Fruit fly (Drosophila melanogaster) whole organism, embryonic: ENCODE results near the gene CG7611.

ENCODE experiments used
- BEAF-32 ChIP-seq: fragments of 200-800 bp; sonication (Bioruptor generic); optimal IDR thresholded peaks from 3 replicates; lab custom pipeline; 2017; ENCODE audit warnings: missing biosample characterization, missing genetic modification characterization, mild to moderate bottlenecking, moderate library complexity, missing genetic modification reagents
- CG12299 ChIP-seq: fragments of 200-800 bp; sonication (Bioruptor generic); optimal IDR thresholded peaks from 2 replicates; lab custom pipeline; 2018; ENCODE audit warnings: missing biosample characterization, mild to moderate bottlenecking, missing genetic modification characterization
- CG1233 ChIP-seq: fragments of 200-800 bp; sonication (Bioruptor generic); optimal IDR thresholded peaks from 4 replicates; lab custom pipeline; 2018; ENCODE audit warnings: missing biosample characterization, mild to moderate bottlenecking, missing genetic modification characterization
- CG14965 ChIP-seq: fragments of 200-800 bp; sonication (Bioruptor generic); optimal IDR thresholded peaks from 2 replicates; lab custom pipeline; 2016; ENCODE audit warnings: missing biosample characterization, missing genetic modification characterization, borderline replicate concordance
- CG17829 ChIP-seq: fragments of 200-800 bp; optimal IDR thresholded peaks from 2 replicates; lab custom pipeline; 2019; ENCODE audit warnings: missing biosample characterization, mild to moderate bottlenecking, missing genetic modification characterization, moderate library complexity
- CG2120 ChIP-seq: fragments of 200-800 bp; sonication (Bioruptor generic); optimal IDR thresholded peaks from 3 replicates; lab custom pipeline; 2016; ENCODE audit warnings: missing biosample characterization, missing genetic modification characterization
- CG2202 ChIP-seq: fragments of 200-800 bp; sonication (Bioruptor generic); optimal IDR thresholded peaks from 2 replicates; lab custom pipeline; 2018; ENCODE audit warnings: missing biosample characterization, mild to moderate bottlenecking, missing genetic modification characterization
- CG31365 ChIP-seq: fragments of 200-800 bp; sonication (Bioruptor generic); optimal IDR thresholded peaks from 2 replicates; lab custom pipeline; 2018; ENCODE audit warnings: missing biosample characterization, mild to moderate bottlenecking, missing genetic modification characterization
- CG3281 ChIP-seq: fragments of 200-800 bp; sonication (Bioruptor generic); optimal IDR thresholded peaks from 3 replicates; lab custom pipeline; 2017; ENCODE audit warnings: missing biosample characterization, mild to moderate bottlenecking, missing genetic modification characterization
- CG33557 ChIP-seq: fragments of 200-800 bp; sonication (Bioruptor generic); optimal IDR thresholded peaks from 2 replicates; lab custom pipeline; 2019; ENCODE audit warnings: missing biosample characterization, mild to moderate bottlenecking, missing genetic modification characterization, moderate library complexity
- CG4854 ChIP-seq: fragments of 200-800 bp; sonication (Bioruptor generic); optimal IDR thresholded peaks from 2 replicates; lab custom pipeline; 2016; ENCODE audit warnings: missing biosample characterization, missing genetic modification characterization, inconsistent platforms
- CG5953 ChIP-seq: fragments of 200-800 bp; sonication (Bioruptor generic); IDR thresholded peaks from 2 replicates; pipeline ENCODE4 v1.3.6; 2022; ENCODE audit warnings: missing biosample characterization, missing genetic modification characterization
- CG6854 ChIP-seq: fragments of 200-800 bp; sonication (Bioruptor generic); optimal IDR thresholded peaks from 3 replicates; lab custom pipeline; 2017; ENCODE audit warnings: missing biosample characterization, mild to moderate bottlenecking, missing genetic modification characterization
- CG7271 ChIP-seq: fragments of 200-800 bp; sonication (Bioruptor generic); optimal IDR thresholded peaks from 2 replicates; lab custom pipeline; 2018; ENCODE audit warnings: missing biosample characterization, mild to moderate bottlenecking, missing genetic modification characterization, moderate library complexity
- CG8290 ChIP-seq, 3 experiments: fragments of 200-800 bp; sonication (Bioruptor generic); optimal IDR thresholded peaks; 2 replicates each; lab custom pipeline; 2016 to 2019; ENCODE audit warnings: missing biosample characterization in 3 of 3, missing genetic modification characterization in 3 of 3, mild to moderate bottlenecking in 2 of 3, moderate library complexity in 1 of 3
- Fer1 ChIP-seq: fragments of 200-800 bp; sonication (Bioruptor generic); optimal IDR thresholded peaks from 2 replicates; lab custom pipeline; 2017; ENCODE audit warnings: missing biosample characterization, mild to moderate bottlenecking, missing genetic modification characterization
- Gsc ChIP-seq: fragments of 200-800 bp; sonication (Bioruptor generic); IDR thresholded peaks from 2 replicates; pipeline ENCODE4 v1.3.6; 2022; ENCODE audit warnings: missing biosample characterization, missing genetic modification characterization
- HmgZ ChIP-seq: fragments of 200-800 bp; sonication (Bioruptor generic); optimal IDR thresholded peaks from 2 replicates; lab custom pipeline; 2018; ENCODE audit warnings: missing biosample characterization, mild to moderate bottlenecking, missing genetic modification characterization
- Hr78 ChIP-seq, 2 experiments: fragments of 200-800 bp in 1 of 2; fragments of >200 bp in 1 of 2; sonication (Bioruptor generic) in 1 of 2; optimal IDR thresholded peaks; 2 replicates each; lab custom pipeline; 2017 to 2019; ENCODE audit warnings: missing biosample characterization in 2 of 2, missing genetic modification characterization in 2 of 2, mild to moderate bottlenecking in 1 of 2, moderate library complexity in 1 of 2
- MBD-R2 ChIP-seq: fragments of 200-800 bp; sonication (Bioruptor generic); IDR thresholded peaks from 2 replicates; pipeline ENCODE4 v1.3.6; 2022; ENCODE audit warnings: missing biosample characterization, missing genetic modification characterization
- MESR4 ChIP-seq: fragments of 200-800 bp; sonication (Bioruptor generic); optimal IDR thresholded peaks from 2 replicates; lab custom pipeline; 2018; ENCODE audit warnings: missing biosample characterization, mild to moderate bottlenecking, missing genetic modification characterization, moderate library complexity
- Med ChIP-seq: fragments of 200-800 bp; sonication (Bioruptor generic); peaks from one replicate; lab custom pipeline; 2016; ENCODE audit warnings: missing biosample characterization, missing genetic modification characterization, mild to moderate bottlenecking, inconsistent platforms, moderate library complexity
- NK7.1 ChIP-seq: fragments of 200-800 bp; sonication (Bioruptor generic); optimal IDR thresholded peaks from 3 replicates; lab custom pipeline; 2016; ENCODE audit warnings: missing biosample characterization, missing genetic modification characterization
- NfI ChIP-seq: fragments of 200-800 bp; sonication (Bioruptor generic); optimal IDR thresholded peaks from 3 replicates; lab custom pipeline; 2018; ENCODE audit warnings: missing biosample characterization, mild to moderate bottlenecking, missing genetic modification characterization, moderate library complexity
- Pdp1 ChIP-seq, 2 experiments: fragments of 200-800 bp; sonication (Bioruptor generic); optimal IDR thresholded peaks; 3 replicates each; lab custom pipeline; 2016; ENCODE audit warnings: missing biosample characterization in 2 of 2, missing genetic modification characterization in 2 of 2, mild to moderate bottlenecking in 1 of 2, moderate library complexity in 1 of 2
- Sin3A ChIP-seq: fragments of >200 bp; optimal IDR thresholded peaks from 2 replicates; lab custom pipeline; 2018
- Six4 ChIP-seq: fragments of 200-800 bp; sonication (Bioruptor generic); optimal IDR thresholded peaks from 2 replicates; lab custom pipeline; 2016; ENCODE audit warnings: missing biosample characterization, missing genetic modification characterization
- Sox100B ChIP-seq: fragments of 200-800 bp; sonication (Bioruptor generic); optimal IDR thresholded peaks from 3 replicates; lab custom pipeline; 2018; ENCODE audit warnings: missing biosample characterization, mild to moderate bottlenecking, missing genetic modification characterization
- Sry-δ ChIP-seq: fragments of 200-800 bp; sonication (Bioruptor generic); optimal IDR thresholded peaks from 2 replicates; lab custom pipeline; 2016; ENCODE audit warnings: missing biosample characterization, missing genetic modification characterization
- Taf1 ChIP-seq: fragments of 200-800 bp; sonication (Bioruptor generic); IDR thresholded peaks from 2 replicates; pipeline ENCODE4 v1.3.6; 2022; ENCODE audit warnings: missing biosample characterization, missing genetic modification characterization
- ato ChIP-seq: fragments of 200-800 bp; sonication (Bioruptor generic); IDR thresholded peaks from 2 replicates; pipeline ENCODE4 v1.3.6; 2022; ENCODE audit warnings: missing biosample characterization, missing genetic modification characterization; ENCODE audit not compliant: partially characterized antibody
- bigmax ChIP-seq: fragments of 200-800 bp; sonication (Bioruptor generic); optimal IDR thresholded peaks from 2 replicates; lab custom pipeline; 2018; ENCODE audit warnings: missing biosample characterization, mild to moderate bottlenecking, missing genetic modification characterization
- dm ChIP-seq: fragments of 200-800 bp; sonication (Bioruptor generic); optimal IDR thresholded peaks from 3 replicates; lab custom pipeline; 2016; ENCODE audit warnings: missing biosample characterization, missing genetic modification characterization
- dmrt99B ChIP-seq: fragments of 200-800 bp; sonication (Bioruptor generic); optimal IDR thresholded peaks from 2 replicates; lab custom pipeline; 2018; ENCODE audit warnings: missing biosample characterization, mild to moderate bottlenecking, missing genetic modification characterization, moderate library complexity
- gcm2 ChIP-seq: fragments of 200-800 bp; sonication (Bioruptor generic); optimal IDR thresholded peaks from 2 replicates; lab custom pipeline; 2016; ENCODE audit warnings: missing biosample characterization, missing genetic modification characterization
- gfzf ChIP-seq: fragments of 200-800 bp; sonication (Bioruptor generic); optimal IDR thresholded peaks from 2 replicates; lab custom pipeline; 2016; ENCODE audit warnings: missing biosample characterization, mild to moderate bottlenecking, missing genetic modification characterization, moderate library complexity
- inv ChIP-seq: fragments of 200-800 bp; sonication (Bioruptor generic); IDR thresholded peaks from 2 replicates; pipeline ENCODE4 v1.3.6; 2022; ENCODE audit warnings: missing biosample characterization, missing genetic modification characterization; ENCODE audit not compliant: partially characterized antibody
- lmd ChIP-seq: fragments of 200-800 bp; sonication (Bioruptor generic); IDR thresholded peaks from 2 replicates; pipeline ENCODE4 v1.3.6; 2022; ENCODE audit warnings: missing biosample characterization, missing genetic modification characterization
- luna ChIP-seq: fragments of 200-800 bp; sonication (Bioruptor generic); optimal IDR thresholded peaks from 2 replicates; lab custom pipeline; 2016; ENCODE audit warnings: missing biosample characterization, missing genetic modification characterization
- mam ChIP-seq: fragments of 200-800 bp; sonication (Bioruptor generic); optimal IDR thresholded peaks from 3 replicates; lab custom pipeline; 2016; ENCODE audit warnings: missing biosample characterization, missing genetic modification characterization
- org-1 ChIP-seq: fragments of 200-800 bp; sonication (Bioruptor generic); optimal IDR thresholded peaks from 2 replicates; lab custom pipeline; 2017; ENCODE audit warnings: missing biosample characterization, missing genetic modification characterization
- schlank ChIP-seq: fragments of 200-800 bp; sonication (Bioruptor generic); optimal IDR thresholded peaks from 2 replicates; lab custom pipeline; 2018; ENCODE audit warnings: missing biosample characterization, mild to moderate bottlenecking, missing genetic modification characterization
- scrt ChIP-seq: fragments of 200-800 bp; sonication (Bioruptor generic); optimal IDR thresholded peaks from 2 replicates; lab custom pipeline; 2018; ENCODE audit warnings: missing biosample characterization, mild to moderate bottlenecking, missing genetic modification characterization, moderate library complexity
- shn ChIP-seq: fragments of 200-800 bp; sonication (Bioruptor generic); optimal IDR thresholded peaks from 3 replicates; lab custom pipeline; 2016; ENCODE audit warnings: missing biosample characterization, missing genetic modification characterization
- slou ChIP-seq: fragments of 200-800 bp; sonication (Bioruptor generic); optimal IDR thresholded peaks from 3 replicates; lab custom pipeline; 2016; ENCODE audit warnings: missing biosample characterization, missing genetic modification characterization
- sug ChIP-seq: fragments of 200-800 bp; optimal IDR thresholded peaks from 2 replicates; lab custom pipeline; 2019; ENCODE audit warnings: missing biosample characterization, mild to moderate bottlenecking, missing genetic modification characterization, moderate library complexity
- trem ChIP-seq: fragments of 200-800 bp; optimal IDR thresholded peaks from 3 replicates; lab custom pipeline; 2019; ENCODE audit warnings: missing biosample characterization, mild to moderate bottlenecking, missing genetic modification characterization, moderate library complexity
- ttk ChIP-seq: fragments of 200-800 bp; sonication (Bioruptor generic); IDR thresholded peaks from 2 replicates; pipeline ENCODE4 v2.1.2; 2022; ENCODE audit warnings: missing biosample characterization, missing genetic modification characterization
- twi ChIP-seq: fragments of 200-800 bp; optimal IDR thresholded peaks from 2 replicates; lab custom pipeline; 2019; ENCODE audit warnings: missing biosample characterization, mild to moderate bottlenecking, missing genetic modification characterization, moderate library complexity
- vfl ChIP-seq: fragments of 200-800 bp; sonication (Bioruptor generic); optimal IDR thresholded peaks from 2 replicates; lab custom pipeline; 2016; ENCODE audit warnings: missing biosample characterization, missing genetic modification characterization

The CG7611 gene

DNA sequence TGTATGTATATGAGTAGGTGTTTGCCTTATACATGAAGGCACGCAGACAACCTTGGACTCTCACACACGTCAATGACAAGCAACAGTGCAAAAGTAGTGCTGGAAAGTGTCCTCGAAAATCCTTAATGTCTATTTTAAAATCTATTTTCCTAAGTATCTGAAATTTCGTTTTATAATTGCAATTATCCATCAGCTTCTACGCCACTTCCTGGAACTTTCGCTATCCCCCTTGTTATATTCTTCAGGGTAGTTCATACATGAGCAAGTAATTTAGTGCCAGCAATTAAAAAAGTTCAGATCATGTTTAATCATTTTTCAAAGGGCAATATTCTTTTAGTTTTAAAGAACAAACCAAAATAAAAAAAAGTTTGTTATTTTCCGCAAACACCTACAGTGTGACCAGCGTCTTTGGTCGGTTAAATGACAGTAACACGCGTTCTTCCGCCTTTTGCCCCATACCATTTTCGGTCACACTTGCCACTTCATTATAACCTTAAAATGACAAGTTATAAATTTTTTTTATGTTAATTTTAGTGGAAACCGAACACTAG is 6.2 kb upstream of the CG7611 start (continued):
- TF ChIP-seq CG2202 (tag; lab: Kevin White, UChicago), result no peak
- TF ChIP-seq Fer1 (GFP tag; lab: Kevin White, UChicago), result peak; percentile 17
- TF ChIP-seq dm (GFP tag; lab: Kevin White, UChicago), result peak; percentile 43
- no peak for TF ChIP-seq Sox100B (GFP tag; lab: Kevin White, UChicago)
- peak; percentile 49 for TF ChIP-seq MESR4 (GFP tag; lab: Kevin White, UChicago)
- no peak for TF ChIP-seq CG14965 (GFP tag; lab: Kevin White, UChicago)
- TF ChIP-seq luna (GFP tag; lab: Kevin White, UChicago), result no peak
- peak; percentile 100 for TF ChIP-seq bigmax
- TF ChIP-seq Sin3A, result peak; percentile 68
- peak; percentile 95 for TF ChIP-seq gfzf (GFP tag; lab: Kevin White, UChicago)
- TF ChIP-seq lmd (GFP tag; lab: Robert Waterston, UW), result no peak
- peak; percentile 70 for TF ChIP-seq scrt (GFP tag; lab: Kevin White, UChicago)
- peak; percentile 40 for TF ChIP-seq CG17829 (tag; lab: Kevin White, UChicago)
- peak; percentile 86 for TF ChIP-seq Med (GFP tag; lab: Kevin White, UChicago)
- TF ChIP-seq CG31365 (tag; lab: Kevin White, UChicago), result no peak
- TF ChIP-seq vfl (GFP tag; lab: Kevin White, UChicago), result peak; percentile 37
- no peak for TF ChIP-seq Taf1 (GFP tag; lab: Robert Waterston, UW)
- no peak for TF ChIP-seq schlank (tag; lab: Kevin White, UChicago)
- no peak for TF ChIP-seq ato (GFP tag; lab: Robert Waterston, UW)
- TF ChIP-seq org-1 (GFP tag; lab: Kevin White, UChicago), result no peak
- TF ChIP-seq inv (GFP tag; lab: Robert Waterston, UW), result no peak
- TF ChIP-seq CG5953 (GFP tag; lab: Robert Waterston, UW), result no peak
- peak; percentile 42 for TF ChIP-seq BEAF-32 (GFP tag; lab: Kevin White, UChicago)
- TF ChIP-seq HmgZ (tag; lab: Kevin White, UChicago), result peak; percentile 36
- TF ChIP-seq NfI (GFP tag; lab: Kevin White, UChicago), result no peak
- TF ChIP-seq gcm2 (GFP tag; lab: Kevin White, UChicago), result no peak
- TF ChIP-seq Six4 (GFP tag; lab: Kevin White, UChicago), result no peak
- TF ChIP-seq Sry-δ (GFP tag; lab: Kevin White, UChicago), result peak; percentile 39
- TF ChIP-seq dmrt99B (tag; lab: Kevin White, UChicago), result no peak
- no peak for TF ChIP-seq Hr78 (GFP tag; optimal IDR thresholded peaks at IDR 0.05; lab: Kevin White, UChicago)
- TF ChIP-seq twi, result no peak
- TF ChIP-seq mam (GFP tag; lab: Kevin White, UChicago), result peak; percentile 41
- no peak for TF ChIP-seq CG6854
- TF ChIP-seq CG8290 (GFP tag; optimal IDR thresholded peaks at IDR 0.05; lab: Kevin White, UChicago), result peak; percentile 13
- no peak for TF ChIP-seq CG8290 (tag; optimal IDR thresholded peaks at IDR 0.05; lab: Kevin White, UChicago)
- TF ChIP-seq CG4854 (GFP tag; lab: Kevin White, UChicago), result no peak
- no peak for TF ChIP-seq NK7.1
- TF ChIP-seq CG12299 (tag; lab: Kevin White, UChicago), result peak; percentile 2
- peak; percentile 23 for TF ChIP-seq sug
- TF ChIP-seq CG2120 (GFP tag; lab: Kevin White, UChicago), result peak; percentile 58
- no peak for TF ChIP-seq CG7271
- peak; percentile 68 for TF ChIP-seq trem (tag; lab: Kevin White, UChicago)
- no peak for TF ChIP-seq slou (GFP tag; lab: Kevin White, UChicago)
- peak; percentile 56; the same call in 1 of the 2 replicates for TF ChIP-seq MBD-R2 (GFP tag; lab: Robert Waterston, UW)
- no peak for TF ChIP-seq Gsc (GFP tag; lab: Robert Waterston, UW)
- TF ChIP-seq shn (GFP tag; lab: Kevin White, UChicago), result peak; percentile 51
- TF ChIP-seq CG3281 (GFP tag; lab: Kevin White, UChicago), result peak; percentile 27
- TF ChIP-seq CG1233 (GFP tag; lab: Kevin White, UChicago), result no peak
- peak in 1 of 2 experiments; percentile 8 for TF ChIP-seq Pdp1 (GFP tag; optimal IDR thresholded peaks at IDR 0.05; lab: Kevin White, UChicago)
- no peak for TF ChIP-seq CG33557 (GFP tag; lab: Kevin White, UChicago)
- TF ChIP-seq ttk (GFP tag; lab: Robert Waterston, UW), result no peak
